Fruit fly (Drosophila melanogaster) whole organism, adult: Measurements from ENCODE around the gene CG42711.

ENCODE experiments used
- CG12768 ChIP-seq: fragments of 200-800 bp; sonication (Bioruptor generic); optimal IDR thresholded peaks from 2 replicates; lab custom pipeline; 2017; ENCODE audit warnings: missing biosample characterization, missing genetic modification characterization, mild to moderate bottlenecking, moderate library complexity, missing genetic modification reagents
- CG1620 ChIP-seq: fragments of 200-800 bp; sonication (Bioruptor generic); optimal IDR thresholded peaks from 2 replicates; lab custom pipeline; 2016; ENCODE audit warnings: missing biosample characterization, missing genetic modification characterization
- CG7045 ChIP-seq: fragments of 200-800 bp; sonication (Bioruptor generic); optimal IDR thresholded peaks from 2 replicates; lab custom pipeline; 2017; ENCODE audit warnings: missing biosample characterization, mild to moderate bottlenecking, missing genetic modification characterization
- Clk ChIP-seq: fragments of 200-800 bp; sonication (Bioruptor generic); optimal IDR thresholded peaks from 2 replicates; lab custom pipeline; 2017; ENCODE audit warnings: missing biosample characterization, missing genetic modification characterization
- cic ChIP-seq: fragments of 200-800 bp; sonication (Bioruptor generic); optimal IDR thresholded peaks from 2 replicates; lab custom pipeline; 2017; ENCODE audit warnings: missing biosample characterization, mild to moderate bottlenecking, missing genetic modification characterization, moderate library complexity
- cnc ChIP-seq, 2 experiments: fragments of >200 bp; optimal IDR thresholded peaks; 2 replicates each; lab custom pipeline; 2017
- kay ChIP-seq: fragments of 200-800 bp; sonication (Bioruptor generic); peaks from one replicate; lab custom pipeline; 2016; ENCODE audit warnings: missing biosample characterization, missing genetic modification characterization, borderline replicate concordance
- tj ChIP-seq: fragments of 200-800 bp; sonication (Bioruptor generic); optimal IDR thresholded peaks from 3 replicates; lab custom pipeline; 2017; ENCODE audit warnings: missing biosample characterization, mild to moderate bottlenecking, missing genetic modification characterization, moderate library complexity

dm6 chr2L:13949789-13950188 is 18.6 kb upstream of the CG42711 start:
- no peak for TF ChIP-seq cic (GFP tag; lab: Kevin White, UChicago)
- TF ChIP-seq Clk (GFP tag; lab: Kevin White, UChicago): no peak
- TF ChIP-seq CG7045: no peak
- TF ChIP-seq CG12768 (GFP tag; lab: Kevin White, UChicago): no peak
- TF ChIP-seq tj: no peak
- no peak for TF ChIP-seq cnc (optimal IDR thresholded peaks at IDR 0.05; lab: Kevin White, UChicago)
- no peak for TF ChIP-seq kay (GFP tag; lab: Kevin White, UChicago)
- TF ChIP-seq CG1620 (GFP tag; lab: Kevin White, UChicago): no peak
